Worm (Caenorhabditis elegans) whole organism, L3 larva: ENCODE results near the gene F58F12.4.
A peak's percentile ranks its signal among the peaks of the same experiment; 100 is the strongest.

Experiments
- R02D3.7 ChIP-seq: fragments of 150-350 bp; optimal IDR thresholded peaks from 2 replicates; lab custom pipeline; 2014; ENCODE audit warnings: missing biosample characterization, missing genetic modification characterization
- aly-2 ChIP-seq: fragments of 150-350 bp; optimal IDR thresholded peaks from 2 replicates; lab custom pipeline; 2014; ENCODE audit warnings: missing biosample characterization, missing genetic modification characterization
- ama-1 ChIP-seq: fragments of 150-350 bp; optimal IDR thresholded peaks from 2 replicates; lab custom pipeline; 2018
- ceh-16 ChIP-seq: sonication (generic microtip); optimal IDR thresholded peaks from 2 replicates; lab custom pipeline; 2017; ENCODE audit warnings: missing biosample characterization, missing genetic modification characterization
- daf-12 ChIP-seq: fragments of 150-350 bp; optimal IDR thresholded peaks from 2 replicates; lab custom pipeline; 2014; ENCODE audit warnings: missing biosample characterization, missing genetic modification reagents, missing genetic modification characterization
- egl-5 ChIP-seq: fragments of 150-350 bp; optimal IDR thresholded peaks from 2 replicates; lab custom pipeline; 2017; ENCODE audit warnings: missing biosample characterization, missing genetic modification reagents, missing genetic modification characterization, inconsistent platforms
- elt-1 ChIP-seq: fragments of 150-350 bp; optimal IDR thresholded peaks from 2 replicates; lab custom pipeline; 2014; ENCODE audit warnings: missing biosample characterization, missing genetic modification characterization
- elt-2 ChIP-seq: sonication (generic microtip); optimal IDR thresholded peaks from 2 replicates; lab custom pipeline; 2016; ENCODE audit warnings: missing genetic modification reagents, mild to moderate bottlenecking, missing genetic modification characterization, missing compliant biosample characterization
- elt-3 ChIP-seq, 3 experiments: fragments of 150-350 bp in 1 of 3; sonication (generic microtip) in 2 of 3; optimal IDR thresholded peaks; 2 replicates in 2 of 3; 4 replicates in 1 of 3; lab custom pipeline; 2014 to 2017; ENCODE audit warnings: missing biosample characterization in 3 of 3, missing genetic modification characterization in 3 of 3
- eor-1 ChIP-seq, 2 experiments: fragments of 150-350 bp; optimal IDR thresholded peaks; 2 replicates each; lab custom pipeline; 2014 to 2018; ENCODE audit warnings: missing biosample characterization in 2 of 2, missing genetic modification characterization in 2 of 2
- fkh-10 ChIP-seq: sonication (generic microtip); optimal IDR thresholded peaks from 2 replicates; lab custom pipeline; 2017; ENCODE audit warnings: missing biosample characterization, missing genetic modification reagents, missing genetic modification characterization
- fkh-2 ChIP-seq: fragments of 150-350 bp; optimal IDR thresholded peaks from 2 replicates; lab custom pipeline; 2014; ENCODE audit warnings: missing biosample characterization, missing genetic modification reagents, missing genetic modification characterization
- hmg-11 ChIP-seq: sonication (generic microtip); optimal IDR thresholded peaks from 2 replicates; lab custom pipeline; 2016; ENCODE audit warnings: missing genetic modification characterization, missing compliant biosample characterization
- jun-1 ChIP-seq: fragments of 150-350 bp; optimal IDR thresholded peaks from 2 replicates; lab custom pipeline; 2014; ENCODE audit warnings: missing biosample characterization, missing genetic modification reagents, missing genetic modification characterization
- lin-15B ChIP-seq: fragments of 150-350 bp; optimal IDR thresholded peaks from 2 replicates; lab custom pipeline; 2014; ENCODE audit warnings: missing biosample characterization, missing genetic modification characterization
- lin-39 ChIP-seq: fragments of 150-350 bp; optimal IDR thresholded peaks from 2 replicates; lab custom pipeline; 2018; ENCODE audit warnings: missing biosample characterization, missing genetic modification reagents, missing genetic modification characterization
- lsy-12 ChIP-seq: sonication (generic microtip); optimal IDR thresholded peaks from 2 replicates; lab custom pipeline; 2016; ENCODE audit warnings: mild to moderate bottlenecking, missing genetic modification characterization, missing compliant biosample characterization
- mdl-1 ChIP-seq: fragments of 150-350 bp; optimal IDR thresholded peaks from 2 replicates; lab custom pipeline; 2014; ENCODE audit warnings: missing biosample characterization, missing genetic modification characterization
- mml-1 ChIP-seq: fragments of 150-350 bp; sonication (generic microtip); optimal IDR thresholded peaks from 3 replicates; lab custom pipeline; 2014; ENCODE audit warnings: missing biosample characterization, missing genetic modification characterization
- nfya-1 ChIP-seq: sonication (generic microtip); optimal IDR thresholded peaks from 2 replicates; lab custom pipeline; 2017; ENCODE audit warnings: missing genetic modification characterization, mild to moderate bottlenecking, missing compliant biosample characterization, antibody characterized with exemption, moderate library complexity; ENCODE audit not compliant: insufficient read depth
- nhr-11 ChIP-seq: fragments of 150-350 bp; optimal IDR thresholded peaks from 2 replicates; lab custom pipeline; 2014; ENCODE audit warnings: missing biosample characterization, missing genetic modification characterization
- nhr-12 ChIP-seq: fragments of 150-350 bp; optimal IDR thresholded peaks from 2 replicates; lab custom pipeline; 2014; ENCODE audit warnings: missing biosample characterization, missing genetic modification characterization
- nhr-23 ChIP-seq: fragments of 150-350 bp; optimal IDR thresholded peaks from 2 replicates; lab custom pipeline; 2014; ENCODE audit warnings: missing biosample characterization, missing genetic modification reagents, missing genetic modification characterization
- nhr-237 ChIP-seq: fragments of 150-350 bp; optimal IDR thresholded peaks from 2 replicates; lab custom pipeline; 2014; ENCODE audit warnings: missing biosample characterization, missing genetic modification characterization
- nhr-25 ChIP-seq: sonication (generic microtip); optimal IDR thresholded peaks from 2 replicates; lab custom pipeline; 2017; ENCODE audit warnings: missing biosample characterization, missing genetic modification characterization
- nhr-67 ChIP-seq: fragments of 150-350 bp; optimal IDR thresholded peaks from 2 replicates; lab custom pipeline; 2014; ENCODE audit warnings: missing biosample characterization, missing genetic modification characterization
- pha-4 ChIP-seq: fragments of 150-350 bp; optimal IDR thresholded peaks from 2 replicates; lab custom pipeline; 2014; ENCODE audit warnings: missing biosample characterization, missing genetic modification reagents, missing genetic modification characterization
- pqm-1 ChIP-seq: fragments of 150-350 bp; optimal IDR thresholded peaks from 2 replicates; lab custom pipeline; 2017; ENCODE audit warnings: missing biosample characterization, missing genetic modification characterization, inconsistent platforms
- skn-1 ChIP-seq: fragments of 150-350 bp; optimal IDR thresholded peaks from 2 replicates; lab custom pipeline; 2014; ENCODE audit warnings: missing biosample characterization, missing genetic modification characterization
- tbx-2 ChIP-seq: sonication (generic microtip); optimal IDR thresholded peaks from 2 replicates; lab custom pipeline; 2016; ENCODE audit warnings: mild to moderate bottlenecking, missing genetic modification characterization, missing compliant biosample characterization
- unc-39 ChIP-seq: sonication (generic microtip); optimal IDR thresholded peaks from 4 replicates; lab custom pipeline; 2017; ENCODE audit warnings: missing biosample characterization, missing genetic modification characterization
- unc-62 ChIP-seq: fragments of 150-350 bp; sonication (generic microtip); optimal IDR thresholded peaks from 4 replicates; lab custom pipeline; 2014; ENCODE audit warnings: missing biosample characterization, missing genetic modification reagents, missing genetic modification characterization
- ztf-4 ChIP-seq: fragments of 150-350 bp; optimal IDR thresholded peaks from 2 replicates; lab custom pipeline; 2014; ENCODE audit warnings: missing biosample characterization, missing genetic modification characterization

Gene F58F12.4

ce11 chrII:6387937-6388336, 1.4 kb downstream of the F58F12.4 start, which contains the start of gene F58F12.2:
F58F12.2 (minus strand) TSS chrII:6388037.
- TF ChIP-seq nhr-67 (tag; lab: Kevin White, UChicago), result no peak
- TF ChIP-seq mdl-1 (tag; lab: Kevin White, UChicago), result no peak
- TF ChIP-seq unc-39 (tag; lab: Kevin White, UChicago), result no peak
- no peak for TF ChIP-seq egl-5 (tag; lab: Kevin White, UChicago)

- no peak for TF ChIP-seq fkh-10
- no peak for TF ChIP-seq nhr-12 (tag; lab: Kevin White, UChicago)
- no peak for TF ChIP-seq ztf-4 (tag; lab: Kevin White, UChicago)
- no peak for TF ChIP-seq nhr-23 (tag; lab: Kevin White, UChicago)
- no peak for TF ChIP-seq fkh-2 (tag; lab: Kevin White, UChicago)
- no peak for TF ChIP-seq aly-2 (tag; lab: Kevin White, UChicago)
- TF ChIP-seq daf-12, result no peak
- no peak for TF ChIP-seq nhr-25
- TF ChIP-seq egl-5 (tag; lab: Kevin White, UChicago), result no peak
- TF ChIP-seq R02D3.7, result no peak
- no peak for TF ChIP-seq jun-1 (tag; lab: Kevin White, UChicago)
- no peak for TF ChIP-seq pha-4 (tag; lab: Kevin White, UChicago)
- no peak for TF ChIP-seq elt-3 (tag; optimal IDR thresholded peaks at IDR 0.05; lab: Kevin White, UChicago)
Measured at ce11 chrII:6391195-6391594, 4.6 kb downstream of the F58F12.4 start, which contains the start of gene F58F12.3. F58F12.3 (minus strand) TSS chrII:6391295.

ce11 chrII:6394037-6394436, 7.5 kb downstream of the F58F12.4 start:
- TF ChIP-seq nfya-1 (no peak), elt-3 (tag; optimal IDR thresholded peaks at IDR 0.05; lab: Kevin White, UChicago) (no peak), lsy-12 (tag; lab: Kevin White, UChicago) (no peak), lin-39 (tag; lab: Kevin White, UChicago) (peak; percentile 50)

ce11 chrII:6398406-6398805, 11.8 kb downstream of the F58F12.4 start, which contains the start of gene zig-10:
zig-10 (plus strand) TSS chrII:6398706.
- TF ChIP-seq skn-1 (no peak), pqm-1 (tag; lab: Kevin White, UChicago) (no peak), hmg-11 (tag; lab: Kevin White, UChicago) (no peak), unc-62 (no peak), nhr-11 (no peak), eor-1 (tag; optimal IDR thresholded peaks at IDR 0.05; lab: Kevin White, UChicago) (no peak), ceh-16 (tag; lab: Kevin White, UChicago) (no peak), nhr-237 (tag; lab: Kevin White, UChicago) (no peak), elt-1 (tag; lab: Kevin White, UChicago) (no peak), lsy-12 (tag; lab: Kevin White, UChicago) (no peak), unc-39 (tag; lab: Kevin White, UChicago) (no peak), R02D3.7 (no peak), aly-2 (tag; lab: Kevin White, UChicago) (no peak)

- no peak for TF ChIP-seq hmg-11 (tag; lab: Kevin White, UChicago)
- TF ChIP-seq elt-1 (tag; lab: Kevin White, UChicago), result no peak
- no peak for TF ChIP-seq aly-2 (tag; lab: Kevin White, UChicago)
- TF ChIP-seq fkh-2 (tag; lab: Kevin White, UChicago), result no peak
- TF ChIP-seq mml-1 (tag; lab: Kevin White, UChicago), result no peak
- TF ChIP-seq R02D3.7, result no peak
- TF ChIP-seq nhr-25, result no peak
- no peak for TF ChIP-seq pha-4 (tag; lab: Kevin White, UChicago)
- no peak for TF ChIP-seq ama-1 (lab: Kevin White, UChicago)
- no peak for TF ChIP-seq nhr-11
- no peak for TF ChIP-seq lin-15B (tag; lab: Kevin White, UChicago)
- TF ChIP-seq tbx-2, result no peak
Measured at ce11 chrII:6401649-6402048, 15.1 kb downstream of the F58F12.4 start, which contains the start of gene btb-2. btb-2 (plus strand) TSS chrII:6401949.

ce11 chrII:6403233-6403632, 16.7 kb downstream of the F58F12.4 start, which contains the start of gene T25D10.1:
T25D10.1 (plus strand) TSS chrII:6403401.
- TF ChIP-seq pha-4 (tag; lab: Kevin White, UChicago) (peak; percentile 61), elt-2 (peak; percentile 46), fkh-10 (no peak)
- TF ChIP-seq, all 47 proteins: peak for 2
